Comparison of ENCODE assay signal across 2 fruit fly cellular contexts in genomic region chr3L:17895815-17896275, dm6.
TF ChIP-seq lines count a peak whose summit lies in the region.

TSS of gene Tsp74F (minus strand) at chr3L:17895862.

TF ChIP-seq in whole organism, embryonic, 481 proteins besides CTCF, POLR2A, EP300 and RAD21 (continued from another document and continues in another):
- TF ChIP-seq CrebB (tag; optimal IDR thresholded peaks at IDR 0.05; lab: Kevin White, UChicago), result peak; percentile 27
- no peak for TF ChIP-seq CG1647 (GFP tag; optimal IDR thresholded peaks at IDR 0.05; lab: Kevin White, UChicago)
- TF ChIP-seq dati (GFP tag; IDR thresholded peaks at IDR 0.05; lab: Robert Waterston, UW), result no peak
- TF ChIP-seq nom (GFP tag; optimal IDR thresholded peaks at IDR 0.05; lab: Kevin White, UChicago), result no peak
- TF ChIP-seq gce (GFP tag; IDR thresholded peaks at IDR 0.05; lab: Robert Waterston, UW), result no peak
- no peak for TF ChIP-seq Six4 (GFP tag; optimal IDR thresholded peaks at IDR 0.05; lab: Kevin White, UChicago)
- TF ChIP-seq CG12071 (GFP tag; optimal IDR thresholded peaks at IDR 0.05; lab: Kevin White, UChicago), result peak; percentile 63
- TF ChIP-seq CG3995 (GFP tag; optimal IDR thresholded peaks at IDR 0.05; lab: Kevin White, UChicago), result no peak
- TF ChIP-seq CG17359 (tag; optimal IDR thresholded peaks at IDR 0.05; lab: Kevin White, UChicago), result peak; percentile 14
- no peak for TF ChIP-seq Dip3 (GFP tag; optimal IDR thresholded peaks at IDR 0.05; lab: Kevin White, UChicago)
- no peak for TF ChIP-seq ewg (GFP tag; optimal IDR thresholded peaks at IDR 0.05; lab: Kevin White, UChicago)
- peak; percentile 8 for TF ChIP-seq Sox102F (GFP tag; optimal IDR thresholded peaks at IDR 0.05; lab: Kevin White, UChicago)
- TF ChIP-seq gsb-n (tag; optimal IDR thresholded peaks at IDR 0.05; lab: Kevin White, UChicago), result no peak
- TF ChIP-seq B-H2 (GFP tag; optimal IDR thresholded peaks at IDR 0.05; lab: Kevin White, UChicago), result no peak
- TF ChIP-seq CG2875 (GFP tag; optimal IDR thresholded peaks at IDR 0.05; lab: Kevin White, UChicago), result no peak
- no peak for TF ChIP-seq CG7786 (GFP tag; optimal IDR thresholded peaks at IDR 0.05; lab: Kevin White, UChicago)
- no peak for TF ChIP-seq Nf-YB (GFP tag; optimal IDR thresholded peaks at IDR 0.05; lab: Kevin White, UChicago)
- peak; percentile 5 for TF ChIP-seq CG6765 (GFP tag; optimal IDR thresholded peaks at IDR 0.05; lab: Kevin White, UChicago)
- TF ChIP-seq CG14667 (GFP tag; IDR thresholded peaks at IDR 0.05; lab: Robert Waterston, UW), result no peak
- TF ChIP-seq kni (GFP tag; optimal IDR thresholded peaks at IDR 0.05; lab: Kevin White, UChicago), result peak; percentile 61
- TF ChIP-seq gsb (GFP tag; IDR thresholded peaks at IDR 0.05; lab: Robert Waterston, UW), result no peak
- no peak for TF ChIP-seq ham (GFP tag; IDR thresholded peaks at IDR 0.05; lab: Robert Waterston, UW)
- no peak; the same call in 2 of the 3 replicates for TF ChIP-seq tgo (GFP tag; IDR thresholded peaks at IDR 0.05; lab: Robert Waterston, UW)
- peak; percentile 76 for TF ChIP-seq sens (GFP tag; lab: Kevin White, UChicago)
- no peak for TF ChIP-seq croc (GFP tag; conservative IDR thresholded peaks at IDR 0.05; lab: Robert Waterston, UW)
- TF ChIP-seq CG17186 (GFP tag; optimal IDR thresholded peaks at IDR 0.05; lab: Kevin White, UChicago), result no peak
- TF ChIP-seq CG13296 (GFP tag; optimal IDR thresholded peaks at IDR 0.05; lab: Kevin White, UChicago), result peak; percentile 30
- no peak for TF ChIP-seq CG11456 (GFP tag; IDR thresholded peaks at IDR 0.05; lab: Robert Waterston, UW)
- TF ChIP-seq Chrac-16 (GFP tag; optimal IDR thresholded peaks at IDR 0.05; lab: Kevin White, UChicago), result no peak
- TF ChIP-seq CG7928 (GFP tag; optimal IDR thresholded peaks at IDR 0.05; lab: Kevin White, UChicago), result no peak
- TF ChIP-seq CG8281 (tag; optimal IDR thresholded peaks at IDR 0.05; lab: Kevin White, UChicago), result peak; percentile 7
- TF ChIP-seq so (GFP tag; IDR thresholded peaks at IDR 0.05; lab: Robert Waterston, UW), result 0 out of 3 replicates have a peak, but pooled peaks have one; percentile 49
- TF ChIP-seq Deaf1 (tag; optimal IDR thresholded peaks at IDR 0.05; lab: Kevin White, UChicago), result peak; percentile 84
- no peak for TF ChIP-seq cg (GFP tag; optimal IDR thresholded peaks at IDR 0.05; lab: Kevin White, UChicago)
- peak; percentile 33 for TF ChIP-seq nau (GFP tag; optimal IDR thresholded peaks at IDR 0.05; lab: Kevin White, UChicago)
- no peak for TF ChIP-seq CG3407 (GFP tag; optimal IDR thresholded peaks at IDR 0.05; lab: Kevin White, UChicago)
- no peak for TF ChIP-seq Atf-2 (GFP tag; optimal IDR thresholded peaks at IDR 0.05; lab: Kevin White, UChicago)
- peak; percentile 41 for TF ChIP-seq CG3163 (GFP tag; optimal IDR thresholded peaks at IDR 0.05; lab: Kevin White, UChicago)
- TF ChIP-seq tup (GFP tag; optimal IDR thresholded peaks at IDR 0.05; lab: Kevin White, UChicago), result no peak
- TF ChIP-seq PHDP (tag; optimal IDR thresholded peaks at IDR 0.05; lab: Kevin White, UChicago), result peak; percentile 40
- TF ChIP-seq ap (GFP tag; IDR thresholded peaks at IDR 0.05; lab: Robert Waterston, UW), result no peak
- TF ChIP-seq row (GFP tag; IDR thresholded peaks at IDR 0.05; lab: Robert Waterston, UW), result no peak
- TF ChIP-seq Antp (GFP tag; optimal IDR thresholded peaks at IDR 0.05; lab: Kevin White, UChicago), result no peak
- TF ChIP-seq CG32532 (GFP tag; IDR thresholded peaks at IDR 0.05; lab: Robert Waterston, UW), result no peak
- TF ChIP-seq bsh (GFP tag; optimal IDR thresholded peaks at IDR 0.05; lab: Kevin White, UChicago), result no peak
- TF ChIP-seq sqz (GFP tag; optimal IDR thresholded peaks at IDR 0.05; lab: Kevin White, UChicago), result no peak
- peak; percentile 21; the same call in 1 of the 3 replicates for TF ChIP-seq dysf (GFP tag; IDR thresholded peaks at IDR 0.05; lab: Robert Waterston, UW)
- TF ChIP-seq Eip74EF (GFP tag; optimal IDR thresholded peaks at IDR 0.05; lab: Kevin White, UChicago), result peak in 1 of 2 experiments; percentile 34
- no peak for TF ChIP-seq Mad (GFP tag; optimal IDR thresholded peaks at IDR 0.05; lab: Kevin White, UChicago)
- no peak for TF ChIP-seq CG6254 (GFP tag; optimal IDR thresholded peaks at IDR 0.05; lab: Kevin White, UChicago)
- TF ChIP-seq CG10366 (GFP tag; IDR thresholded peaks at IDR 0.05; lab: Robert Waterston, UW), result no peak
- no peak for TF ChIP-seq kay (GFP tag; optimal IDR thresholded peaks at IDR 0.05; lab: Kevin White, UChicago)
- no peak for TF ChIP-seq Gsc (GFP tag; IDR thresholded peaks at IDR 0.05; lab: Robert Waterston, UW)
- TF ChIP-seq CG30403 (GFP tag; optimal IDR thresholded peaks at IDR 0.05; lab: Kevin White, UChicago), result no peak
- no peak for TF ChIP-seq CG14441 (GFP tag; IDR thresholded peaks at IDR 0.05; lab: Robert Waterston, UW)
- TF ChIP-seq CG13894 (tag; optimal IDR thresholded peaks at IDR 0.05; lab: Kevin White, UChicago), result peak; percentile 17
- TF ChIP-seq slp2 (GFP tag; optimal IDR thresholded peaks at IDR 0.05; lab: Kevin White, UChicago), result no peak
- TF ChIP-seq luna (GFP tag; optimal IDR thresholded peaks at IDR 0.05; lab: Kevin White, UChicago), result no peak
- no peak for TF ChIP-seq disco-r (GFP tag; optimal IDR thresholded peaks at IDR 0.05; lab: Kevin White, UChicago)
- 0 out of 2 replicates have a peak, but pooled peaks have one; percentile 19 for TF ChIP-seq Bgb (GFP tag; IDR thresholded peaks at IDR 0.05; lab: Robert Waterston, UW; ENCODE audit: partially characterized antibody)
- TF ChIP-seq Dref (GFP tag; IDR thresholded peaks at IDR 0.05; lab: Robert Waterston, UW), result no peak
- TF ChIP-seq grau (tag; optimal IDR thresholded peaks at IDR 0.05; lab: Kevin White, UChicago), result no peak
- no peak for TF ChIP-seq crc (GFP tag; optimal IDR thresholded peaks at IDR 0.05; lab: Kevin White, UChicago)
- no peak for TF ChIP-seq CG8924 (tag; optimal IDR thresholded peaks at IDR 0.05; lab: Kevin White, UChicago)
- no peak for TF ChIP-seq CG14014 (GFP tag; IDR thresholded peaks at IDR 0.05; lab: Robert Waterston, UW)
- TF ChIP-seq Doc2 (GFP tag; IDR thresholded peaks at IDR 0.05; lab: Robert Waterston, UW), result no peak
- TF ChIP-seq CG11695 (GFP tag; IDR thresholded peaks at IDR 0.05; lab: Robert Waterston, UW), result 0 out of 3 replicates have a peak, but pooled peaks have one; percentile 16
- no peak for TF ChIP-seq vnd (GFP tag; IDR thresholded peaks at IDR 0.05; lab: Robert Waterston, UW; ENCODE audit: partially characterized antibody)
- TF ChIP-seq CG18599 (GFP tag; optimal IDR thresholded peaks at IDR 0.05; lab: Kevin White, UChicago), result no peak

TF ChIP-seq in whole organism, prepupa, 60 proteins besides CTCF, POLR2A, EP300 and RAD21 (continued from another document):
- no peak for TF ChIP-seq topi (GFP tag; optimal IDR thresholded peaks at IDR 0.05; lab: Kevin White, UChicago)
- TF ChIP-seq Lpt (GFP tag; optimal IDR thresholded peaks at IDR 0.05; lab: Kevin White, UChicago), result peak; percentile 19
- TF ChIP-seq Eip93F (GFP tag; optimal IDR thresholded peaks at IDR 0.05; lab: Kevin White, UChicago), result no peak
- no peak for TF ChIP-seq CG16779 (tag; optimal IDR thresholded peaks at IDR 0.05; lab: Kevin White, UChicago)
- TF ChIP-seq CG6854 (GFP tag; optimal IDR thresholded peaks at IDR 0.05; lab: Kevin White, UChicago), result no peak
- TF ChIP-seq dac (GFP tag; optimal IDR thresholded peaks at IDR 0.05; lab: Kevin White, UChicago), result no peak
- no peak for TF ChIP-seq esn (GFP tag; optimal IDR thresholded peaks at IDR 0.05; lab: Kevin White, UChicago)
- TF ChIP-seq salr (GFP tag; optimal IDR thresholded peaks at IDR 0.05; lab: Kevin White, UChicago), result no peak
- no peak for TF ChIP-seq CG11762 (GFP tag; optimal IDR thresholded peaks at IDR 0.05; lab: Kevin White, UChicago; ENCODE audit: insufficient read depth)
- no peak for TF ChIP-seq Blimp-1 (GFP tag; optimal IDR thresholded peaks at IDR 0.05; lab: Kevin White, UChicago)
- TF ChIP-seq Hr4 (GFP tag; optimal IDR thresholded peaks at IDR 0.05; lab: Kevin White, UChicago), result no peak
- no peak for TF ChIP-seq CG7368 (GFP tag; optimal IDR thresholded peaks at IDR 0.05; lab: Kevin White, UChicago)
- TF ChIP-seq Smox (GFP tag; optimal IDR thresholded peaks at IDR 0.05; lab: Kevin White, UChicago), result no peak
- TF ChIP-seq CG6163 (GFP tag; IDR thresholded peaks at IDR 0.05; lab: Robert Waterston, UW), result 0 out of 3 replicates have a peak, but pooled peaks have one; percentile 38
- TF ChIP-seq Eip75B (GFP tag; optimal IDR thresholded peaks at IDR 0.05; lab: Kevin White, UChicago), result no peak
- TF ChIP-seq CG31627 (GFP tag; optimal IDR thresholded peaks at IDR 0.05; lab: Kevin White, UChicago), result no peak
- TF ChIP-seq Hr39 (GFP tag; optimal IDR thresholded peaks at IDR 0.05; lab: Kevin White, UChicago), result no peak
- no peak for TF ChIP-seq Sox14 (GFP tag; optimal IDR thresholded peaks at IDR 0.05; lab: Kevin White, UChicago)
- TF ChIP-seq fd85E (GFP tag; optimal IDR thresholded peaks at IDR 0.05; lab: Kevin White, UChicago), result no peak
- no peak for TF ChIP-seq Gug (GFP tag; IDR thresholded peaks at IDR 0.05; lab: Robert Waterston, UW)
- no peak for TF ChIP-seq pdm3 (GFP tag; optimal IDR thresholded peaks at IDR 0.05; lab: Kevin White, UChicago)
- no peak for TF ChIP-seq CG8632 (GFP tag; optimal IDR thresholded peaks at IDR 0.05; lab: Kevin White, UChicago)
- no peak for TF ChIP-seq OdsH (GFP tag; optimal IDR thresholded peaks at IDR 0.05; lab: Kevin White, UChicago)
- no peak for TF ChIP-seq CG6792 (GFP tag; optimal IDR thresholded peaks at IDR 0.05; lab: Kevin White, UChicago)
- no peak for TF ChIP-seq lz (GFP tag; optimal IDR thresholded peaks at IDR 0.05; lab: Kevin White, UChicago)
- TF ChIP-seq Ets21C (GFP tag; optimal IDR thresholded peaks at IDR 0.05; lab: Kevin White, UChicago), result no peak
- TF ChIP-seq dsx (GFP tag; optimal IDR thresholded peaks at IDR 0.05; lab: Kevin White, UChicago; ENCODE audit: poor library complexity, severe bottlenecking), result peak; percentile 40
- no peak for TF ChIP-seq achi (GFP tag; optimal IDR thresholded peaks at IDR 0.05; lab: Kevin White, UChicago)
- no peak for TF ChIP-seq CG1621 (tag; optimal IDR thresholded peaks at IDR 0.05; lab: Kevin White, UChicago)
- TF ChIP-seq CG3919 (GFP tag; optimal IDR thresholded peaks at IDR 0.05; lab: Kevin White, UChicago), result no peak
- no peak for TF ChIP-seq spab (GFP tag; optimal IDR thresholded peaks at IDR 0.05; lab: Kevin White, UChicago)
- no peak for TF ChIP-seq CG10669 (GFP tag; optimal IDR thresholded peaks at IDR 0.05; lab: Kevin White, UChicago)
- TF ChIP-seq Hr38 (GFP tag; optimal IDR thresholded peaks at IDR 0.05; lab: Kevin White, UChicago), result no peak
- TF ChIP-seq vri (GFP tag; optimal IDR thresholded peaks at IDR 0.05; lab: Kevin White, UChicago), result no peak
- TF ChIP-seq acj6 (GFP tag; optimal IDR thresholded peaks at IDR 0.05; lab: Kevin White, UChicago), result no peak
- TF ChIP-seq CG11902 (GFP tag; optimal IDR thresholded peaks at IDR 0.05; lab: Kevin White, UChicago), result no peak
- TF ChIP-seq CG6808 (GFP tag; optimal IDR thresholded peaks at IDR 0.05; lab: Kevin White, UChicago), result no peak
